Worm (Caenorhabditis elegans) whole organism, early embryonic: Measurements from ENCODE around the gene C24A3.4.

Experiments used
- B0310.2 ChIP-seq: sonication (generic microtip); optimal IDR thresholded peaks from 2 replicates; lab custom pipeline; 2016; ENCODE audit warnings: mild to moderate bottlenecking, missing genetic modification characterization, missing compliant biosample characterization
- F13C5.2 ChIP-seq: sonication (generic microtip); optimal IDR thresholded peaks from 2 replicates; lab custom pipeline; 2017; ENCODE audit warnings: mild to moderate bottlenecking, missing genetic modification characterization, inconsistent platforms, missing compliant biosample characterization
- aly-1 ChIP-seq: sonication (generic microtip); optimal IDR thresholded peaks from 2 replicates; lab custom pipeline; 2016; ENCODE audit warnings: missing genetic modification characterization, missing compliant biosample characterization
- ama-1 ChIP-seq: fragments of 150-350 bp; optimal IDR thresholded peaks from 2 replicates; lab custom pipeline; 2014
- ceh-13 ChIP-seq: fragments of 200-800 bp; sonication (Bioruptor generic); optimal IDR thresholded peaks from 2 replicates; lab custom pipeline; 2018; ENCODE audit warnings: mild to moderate bottlenecking, missing genetic modification characterization, missing compliant biosample characterization
- ceh-36 ChIP-seq: sonication (generic microtip); optimal IDR thresholded peaks from 2 replicates; lab custom pipeline; 2016; ENCODE audit warnings: missing genetic modification characterization, inconsistent platforms, missing compliant biosample characterization
- ets-7 ChIP-seq: sonication (generic microtip); optimal IDR thresholded peaks from 2 replicates; lab custom pipeline; 2016; ENCODE audit warnings: missing genotype, missing genetic modification characterization, missing compliant biosample characterization
- flt-1 ChIP-seq: fragments of 200-800 bp; sonication (Bioruptor generic); IDR thresholded peaks from 2 replicates; pipeline ENCODE4 v1.3.6; 2022; ENCODE audit warnings: missing genetic modification characterization, missing compliant biosample characterization
- hmbx-1 ChIP-seq: sonication (generic microtip); optimal IDR thresholded peaks from 2 replicates; lab custom pipeline; 2016; ENCODE audit warnings: mild to moderate bottlenecking, missing genetic modification characterization, missing compliant biosample characterization
- hmg-4 ChIP-seq: fragments of 200-800 bp; sonication (Bioruptor generic); optimal IDR thresholded peaks from 2 replicates; lab custom pipeline; 2018; ENCODE audit warnings: mild to moderate bottlenecking, missing genetic modification characterization, missing compliant biosample characterization
- hnd-1 ChIP-seq: sonication (generic microtip); optimal IDR thresholded peaks from 2 replicates; lab custom pipeline; 2016; ENCODE audit warnings: missing genetic modification characterization, missing compliant biosample characterization
- pes-1 ChIP-seq: fragments of 200-800 bp; sonication (Bioruptor generic); IDR thresholded peaks from 2 replicates; pipeline ENCODE4 v1.3.6; 2022; ENCODE audit warnings: missing genetic modification reagents, missing genetic modification characterization, missing compliant biosample characterization
- scrt-1 ChIP-seq: fragments of 200-800 bp; sonication (Bioruptor generic); IDR thresholded peaks from 2 replicates; pipeline ENCODE4 v1.3.6; 2022; ENCODE audit warnings: missing genetic modification characterization, missing compliant biosample characterization
- sea-1 ChIP-seq: fragments of 200-800 bp; sonication (Bioruptor generic); conservative IDR thresholded peaks from 2 replicates; pipeline ENCODE4 v1.3.6; 2022; ENCODE audit warnings: missing genetic modification characterization, missing compliant biosample characterization
- tbx-11 ChIP-seq: fragments of 200-800 bp; sonication (Bioruptor generic); IDR thresholded peaks from 2 replicates; pipeline ENCODE4 v1.3.6; 2022; ENCODE audit warnings: missing genetic modification characterization, missing compliant biosample characterization
- tbx-37 ChIP-seq: fragments of 200-800 bp; sonication (Bioruptor generic); conservative IDR thresholded peaks from 2 replicates; pipeline ENCODE4 v1.3.6; 2022; ENCODE audit warnings: missing genetic modification reagents, missing genetic modification characterization, missing compliant biosample characterization
- tra-4 ChIP-seq: sonication (generic microtip); optimal IDR thresholded peaks from 2 replicates; lab custom pipeline; 2017; ENCODE audit warnings: missing genetic modification characterization, missing compliant biosample characterization

Gene C24A3.4

ce11 chrX:9027304-9027703 is 35.1 kb downstream of the C24A3.4 start, which contains the start of gene T25B6.3:
Gene T25B6.3, plus strand, starts transcription at chrX:9027604.
- TF ChIP-seq ceh-13 (GFP tag; lab: Kevin White, UChicago) = no peak
- TF ChIP-seq aly-1 = no peak
- no peak for TF ChIP-seq B0310.2 (tag; lab: Kevin White, UChicago)
- TF ChIP-seq sea-1 (GFP tag; lab: Robert Waterston, UW) = no peak

- TF ChIP-seq flt-1 (GFP tag; lab: Robert Waterston, UW) (no peak), pes-1 (GFP tag; lab: Robert Waterston, UW) (no peak), tbx-11 (no peak)
These were observed 36.8 kb downstream of the C24A3.4 start, which contains the start of gene snf-12 for ce11 chrX:9028909-9029520. Gene snf-12, plus strand, starts transcription at chrX:9029470.

ce11 chrX:9034310-9034709 is 42.1 kb downstream of the C24A3.4 start, which contains the start of gene nep-22:
Gene nep-22, plus strand, starts transcription at chrX:9034554.
- TF ChIP-seq flt-1 (GFP tag; lab: Robert Waterston, UW) = no peak
- TF ChIP-seq ceh-36 (tag; lab: Kevin White, UChicago) = peak; percentile 7

ce11 chrX:9035142-9035541 is 42.9 kb downstream of the C24A3.4 start:
- TF ChIP-seq ets-7 (no peak), flt-1 (GFP tag; lab: Robert Waterston, UW) (no peak), hnd-1 (tag; lab: Kevin White, UChicago) (no peak), scrt-1 (GFP tag; lab: Robert Waterston, UW) (no peak), aly-1 (no peak), ceh-13 (GFP tag; lab: Kevin White, UChicago) (no peak), tbx-11 (no peak), hmbx-1 (no peak), ceh-36 (tag; lab: Kevin White, UChicago) (no peak), hmg-4 (no peak), ama-1 (lab: Kevin White, UChicago) (no peak), tbx-37 (GFP tag; lab: Robert Waterston, UW) (no peak), B0310.2 (tag; lab: Kevin White, UChicago) (no peak), pes-1 (GFP tag; lab: Robert Waterston, UW) (no peak), tra-4 (no peak), F13C5.2 (no peak), sea-1 (GFP tag; lab: Robert Waterston, UW) (no peak)

ce11 chrX:9036237-9036636 is 44.0 kb downstream of the C24A3.4 start:
- TF ChIP-seq sea-1 (GFP tag; lab: Robert Waterston, UW) = no peak
- TF ChIP-seq ets-7 = no peak
- TF ChIP-seq F13C5.2 = no peak
- no peak for TF ChIP-seq tra-4
- TF ChIP-seq ceh-13 (GFP tag; lab: Kevin White, UChicago) = no peak
- no peak for TF ChIP-seq tbx-37 (GFP tag; lab: Robert Waterston, UW)
- no peak for TF ChIP-seq pes-1 (GFP tag; lab: Robert Waterston, UW)
- no peak for TF ChIP-seq B0310.2 (tag; lab: Kevin White, UChicago)
- no peak for TF ChIP-seq scrt-1 (GFP tag; lab: Robert Waterston, UW)
- no peak for TF ChIP-seq tbx-11
- no peak for TF ChIP-seq ama-1 (lab: Kevin White, UChicago)
- TF ChIP-seq hmbx-1 = no peak
- no peak for TF ChIP-seq hmg-4
- no peak for TF ChIP-seq flt-1 (GFP tag; lab: Robert Waterston, UW)
- TF ChIP-seq hnd-1 (tag; lab: Kevin White, UChicago) = no peak
- TF ChIP-seq aly-1 = no peak
- TF ChIP-seq ceh-36 (tag; lab: Kevin White, UChicago) = no peak
